Worm (Caenorhabditis elegans): Measurements from ENCODE around the gene F20D6.15.

DNA sequence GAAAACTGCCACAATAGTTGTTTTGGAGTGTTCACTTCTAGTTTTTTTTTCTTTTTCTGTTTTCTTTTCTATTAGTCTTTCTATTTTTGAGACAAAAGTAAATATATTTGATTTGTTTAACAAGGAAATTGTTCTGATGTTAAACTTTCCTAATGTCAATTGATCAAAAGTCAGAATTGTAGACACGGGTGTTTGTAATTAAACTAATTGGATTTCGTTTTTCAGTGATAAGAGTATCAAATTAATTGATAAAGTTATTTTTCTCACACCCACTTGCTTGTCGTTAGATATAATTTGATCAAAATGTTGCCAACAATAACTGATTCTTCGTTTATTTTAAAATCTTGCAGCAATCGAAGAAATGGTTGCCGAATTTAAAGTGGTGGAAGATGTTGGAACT, 25.1 kb downstream of the F20D6.15 start:
- TF ChIP-seq klf-2 (GFP tag; conservative IDR thresholded peaks at IDR 0.05) (no peak), T22C8.4 (GFP tag; IDR thresholded peaks at IDR 0.05) (no peak), cog-1 (tag; optimal IDR thresholded peaks at IDR 0.05) (no peak), med-1 (GFP tag; optimal IDR thresholded peaks at IDR 0.05; ENCODE audit: insufficient read depth) (no peak), ztf-29 (GFP tag; IDR thresholded peaks at IDR 0.05) (no peak), tab-1 (GFP tag; IDR thresholded peaks at IDR 0.05) (no peak)
